Worm (Caenorhabditis elegans): ENCODE data around the gene srt-6.
A peak's percentile ranks its signal among the peaks of the same experiment; 100 is the strongest.

srt-6 gene

ce11 chrV:7434805-7435363 is 26.3 kb upstream of the srt-6 start (continued):
- no peak for TF ChIP-seq rpc-1 (optimal IDR thresholded peaks at IDR 0.05)
- TF ChIP-seq rpc-1 (tag; optimal IDR thresholded peaks at IDR 0.05): no peak
- no peak for TF ChIP-seq pbrm-1 (GFP tag; IDR thresholded peaks at IDR 0.05)
- TF ChIP-seq lin-40 (tag; optimal IDR thresholded peaks at IDR 0.05): peak; percentile 26
- no peak for TF ChIP-seq B0019.2 (GFP tag; conservative IDR thresholded peaks at IDR 0.05)
- TF ChIP-seq snpc-1.1 (tag; optimal IDR thresholded peaks at IDR 0.05; ENCODE audit: insufficient read depth): no peak
- TF ChIP-seq ztf-28 (GFP tag; IDR thresholded peaks at IDR 0.05): no peak
- no peak for TF ChIP-seq B0336.3 (GFP tag; IDR thresholded peaks at IDR 0.05)
- peak; percentile 46 for TF ChIP-seq tbp1 (GFP tag; optimal IDR thresholded peaks at IDR 0.05)
- TF ChIP-seq lir-1 (GFP tag; conservative IDR thresholded peaks at IDR 0.05): no peak
- no peak for TF ChIP-seq F33H1.4 (GFP tag; IDR thresholded peaks at IDR 0.05)
- TF ChIP-seq Y53G8AR.9 (GFP tag; conservative IDR thresholded peaks at IDR 0.05): peak; percentile 36; the same call in 1 of the 2 replicates

- TF ChIP-seq F22D6.2 (tag; optimal IDR thresholded peaks at IDR 0.05): no peak
- TF ChIP-seq B0035.1 (tag; optimal IDR thresholded peaks at IDR 0.05): peak; percentile 21
- no peak for TF ChIP-seq dpl-1 (GFP tag; optimal IDR thresholded peaks at IDR 0.05)
- no peak for TF ChIP-seq sptf-2 (GFP tag; optimal IDR thresholded peaks at IDR 0.05)
- TF ChIP-seq nhr-120 (GFP tag; IDR thresholded peaks at IDR 0.05): no peak
- TF ChIP-seq mel-28 (tag; optimal IDR thresholded peaks at IDR 0.05; ENCODE audit: borderline replicate concordance): no peak
- no peak for TF ChIP-seq unc-62 (GFP tag; optimal IDR thresholded peaks at IDR 0.05)
- TF ChIP-seq Y95B8A.8 (GFP tag; IDR thresholded peaks at IDR 0.05): peak; percentile 63; the same call in 1 of the 2 replicates
- TF ChIP-seq zfh-2 (GFP tag; conservative IDR thresholded peaks at IDR 0.05): no peak
- TF ChIP-seq egl-18 (GFP tag; IDR thresholded peaks at IDR 0.05): no peak
- no peak for TF ChIP-seq mes-4 (tag; optimal IDR thresholded peaks at IDR 0.05)
- no peak for TF ChIP-seq bed-1 (GFP tag; IDR thresholded peaks at IDR 0.05)
- TF ChIP-seq unc-130 (GFP tag; optimal IDR thresholded peaks at IDR 0.05): no peak
- peak; percentile 39 for TF ChIP-seq atf-7 (tag; optimal IDR thresholded peaks at IDR 0.05)
- TF ChIP-seq xnd-1 (tag; optimal IDR thresholded peaks at IDR 0.05): no peak
- no peak for TF ChIP-seq ztf-25 (GFP tag; IDR thresholded peaks at IDR 0.05)
- no peak for TF ChIP-seq B0019.2 (GFP tag; conservative IDR thresholded peaks at IDR 0.05)
- no peak for TF ChIP-seq hmg-20 (GFP tag; IDR thresholded peaks at IDR 0.05)
- TF ChIP-seq chd-7 (tag; optimal IDR thresholded peaks at IDR 0.05): peak; percentile 82
- peak; percentile 50 for TF ChIP-seq F57C9.4 (tag; optimal IDR thresholded peaks at IDR 0.05)
- no peak for TF ChIP-seq lin-54 (GFP tag; optimal IDR thresholded peaks at IDR 0.05)
- TF ChIP-seq hlh-12 (tag; optimal IDR thresholded peaks at IDR 0.05): no peak
- no peak for TF ChIP-seq bed-2 (GFP tag; IDR thresholded peaks at IDR 0.05)
- TF ChIP-seq aptf-3 (GFP tag; IDR thresholded peaks at IDR 0.05): no peak
- no peak for TF ChIP-seq T26A5.8 (tag; optimal IDR thresholded peaks at IDR 0.05)
- TF ChIP-seq K12H6.12 (tag; optimal IDR thresholded peaks at IDR 0.05): peak; percentile 2
- TF ChIP-seq hrde-1 (tag; optimal IDR thresholded peaks at IDR 0.05; ENCODE audit: borderline replicate concordance): no peak
- peak in 1 of 3 experiments; percentile 29 for TF ChIP-seq lin-35 (GFP tag; optimal IDR thresholded peaks at IDR 0.05)
- peak; percentile 53 for TF ChIP-seq tlf-1 (GFP tag; optimal IDR thresholded peaks at IDR 0.05)
- TF ChIP-seq D2030.7 (GFP tag; IDR thresholded peaks at IDR 0.05): no peak
- no peak for TF ChIP-seq F49E8.2 (tag; optimal IDR thresholded peaks at IDR 0.05; ENCODE audit: insufficient read depth)
- no peak for TF ChIP-seq cebp-2 (GFP tag; IDR thresholded peaks at IDR 0.05)
- TF ChIP-seq ceh-40 (GFP tag; IDR thresholded peaks at IDR 0.05): 0 out of 2 replicates have a peak, but pooled peaks have one; percentile 6
- TF ChIP-seq cebp-1 (GFP tag; IDR thresholded peaks at IDR 0.05): no peak; the same call in 1 of the 2 replicates
- TF ChIP-seq cebp-1 (tag; optimal IDR thresholded peaks at IDR 0.05): peak; percentile 70
- TF ChIP-seq ztf-6 (GFP tag; IDR thresholded peaks at IDR 0.05): no peak
Measured at ce11 chrV:7432441-7433146, 24.0 kb upstream of the srt-6 start.

All from whole organism, young adult.